Worm (Caenorhabditis elegans) whole organism, L4/young adult: Measurements from ENCODE around the gene ccm-2.

Source experiments
- W03F9.2 ChIP-seq: fragments of 150-350 bp; optimal IDR thresholded peaks from 2 replicates; lab custom pipeline; 2014; ENCODE audit warnings: missing biosample characterization, missing genetic modification characterization
- dao-5 ChIP-seq: sonication (generic microtip); optimal IDR thresholded peaks from 2 replicates; lab custom pipeline; 2016; ENCODE audit warnings: missing genotype, missing genetic modification characterization, moderate library complexity, missing compliant biosample characterization
- him-1 ChIP-seq: sonication (generic microtip); optimal IDR thresholded peaks from 2 replicates; lab custom pipeline; 2016; ENCODE audit warnings: missing genotype, missing genetic modification reagents, missing genetic modification characterization, missing compliant biosample characterization

DNA sequence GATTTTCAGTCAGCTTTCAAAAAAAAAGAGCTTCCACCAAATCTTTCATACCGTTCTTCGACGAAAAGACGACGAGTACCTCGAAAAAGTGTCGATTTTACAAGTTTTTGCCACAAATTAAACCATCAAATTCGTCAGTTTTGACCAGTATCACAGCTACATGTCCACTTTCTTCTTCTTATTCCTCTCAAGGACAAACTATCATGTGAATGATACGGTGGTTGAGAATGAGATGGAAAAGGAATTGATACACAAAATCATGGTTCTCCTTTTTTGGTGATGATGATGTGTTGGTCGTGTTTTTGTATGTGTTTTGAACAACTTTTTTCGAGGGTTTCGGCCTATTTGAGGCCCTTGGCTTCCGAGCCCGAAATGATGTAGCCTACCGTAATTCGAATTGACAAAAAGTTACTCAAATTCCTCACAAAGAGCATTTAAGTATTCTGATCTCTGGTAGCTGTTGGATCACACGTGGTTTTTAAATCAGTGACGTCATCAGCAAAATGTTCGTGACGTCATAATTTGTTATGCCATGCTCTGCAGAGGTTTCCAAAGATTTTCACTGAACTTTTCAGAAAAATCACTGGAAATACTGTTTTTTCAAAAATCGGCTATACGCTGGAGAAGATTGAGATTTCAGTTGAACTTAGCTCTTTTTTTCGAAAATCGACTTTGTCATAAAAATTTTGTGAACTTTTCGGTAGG lies 33.6 kb downstream of the ccm-2 start:
- no peak for TF ChIP-seq him-1 (tag; lab: Kevin White, UChicago)
- no peak for TF ChIP-seq W03F9.2 (tag; lab: Kevin White, UChicago)
- TF ChIP-seq dao-5 (tag; lab: Kevin White, UChicago) = no peak
